Worm (Caenorhabditis elegans): ENCODE results near the gene sre-46.

- no peak for TF ChIP-seq nhr-237 (tag; optimal IDR thresholded peaks at IDR 0.05)
- TF ChIP-seq C16A3.4 (tag; optimal IDR thresholded peaks at IDR 0.05) = no peak
- peak; percentile 36 for TF ChIP-seq nhr-71 (tag; optimal IDR thresholded peaks at IDR 0.05)
- TF ChIP-seq lin-13 (GFP tag; optimal IDR thresholded peaks at IDR 0.05) = no peak
- no peak for TF ChIP-seq lin-39 (tag; optimal IDR thresholded peaks at IDR 0.05)
- TF ChIP-seq dpl-1 (GFP tag; optimal IDR thresholded peaks at IDR 0.05) = no peak
- TF ChIP-seq sptf-1 (tag; optimal IDR thresholded peaks at IDR 0.05) = no peak
These were observed 52.2 kb downstream of the sre-46 start, which contains the start of gene C31C9.7 for ce11 chrII:13668844-13669441.

Measured in whole organism, L1 larva.